Worm (Caenorhabditis elegans) whole organism, L1 larva: Measurements from ENCODE around the gene ZK632.14.

ENCODE experiments used
- C16A3.4 ChIP-seq: fragments of 150-350 bp; optimal IDR thresholded peaks from 2 replicates; lab custom pipeline; 2014; ENCODE audit warnings: missing biosample characterization, missing genetic modification characterization
- aha-1 ChIP-seq: fragments of 150-350 bp; optimal IDR thresholded peaks from 2 replicates; lab custom pipeline; 2014; ENCODE audit warnings: missing biosample characterization, missing genetic modification characterization
- alr-1 ChIP-seq: fragments of 200-800 bp; sonication (Bioruptor generic); optimal IDR thresholded peaks from 2 replicates; lab custom pipeline; 2018; ENCODE audit warnings: borderline replicate concordance, mild to moderate bottlenecking, missing genetic modification characterization, missing compliant biosample characterization
- aly-2 ChIP-seq: fragments of 150-350 bp; optimal IDR thresholded peaks from 2 replicates; lab custom pipeline; 2014; ENCODE audit warnings: missing biosample characterization, missing genetic modification characterization
- ama-1 ChIP-seq: fragments of 150-350 bp; optimal IDR thresholded peaks from 2 replicates; lab custom pipeline; 2014
- ceh-82 ChIP-seq, 3 experiments: fragments of 150-350 bp in 1 of 3; sonication (generic microtip) in 2 of 3; optimal IDR thresholded peaks; 2 replicates each; lab custom pipeline; 2014 to 2017; ENCODE audit warnings: missing biosample characterization in 3 of 3, missing genetic modification characterization in 3 of 3
- ces-1 ChIP-seq: fragments of 150-350 bp; optimal IDR thresholded peaks from 2 replicates; lab custom pipeline; 2014; ENCODE audit warnings: missing biosample characterization, missing genetic modification reagents, missing genetic modification characterization
- efl-1 ChIP-seq, 4 experiments: fragments of 150-350 bp; optimal IDR thresholded peaks in 3 of 4; peaks in 1 of 4; 1 replicate in 1 of 4; 2 replicates in 3 of 4; lab custom pipeline; 2014; ENCODE audit warnings: missing biosample characterization in 2 of 4, missing genetic modification characterization in 2 of 4, missing genetic modification reagents in 2 of 4
- egl-27 ChIP-seq, 2 experiments: fragments of 150-350 bp in 1 of 2; sonication (generic microtip); optimal IDR thresholded peaks; 3 replicates each; lab custom pipeline; 2017 to 2018; ENCODE audit warnings: missing biosample characterization in 2 of 2, missing genetic modification characterization in 2 of 2, missing genetic modification reagents in 2 of 2
- elt-2 ChIP-seq: sonication (generic microtip); optimal IDR thresholded peaks from 2 replicates; lab custom pipeline; 2016; ENCODE audit warnings: missing genetic modification characterization, mild to moderate bottlenecking, inconsistent platforms, missing compliant biosample characterization, missing genetic modification reagents
- elt-3 ChIP-seq, 6 experiments: fragments of 150-350 bp in 1 of 6; sonication (generic microtip); optimal IDR thresholded peaks; 2 replicates each; lab custom pipeline; 2017 to 2018; ENCODE audit warnings: missing biosample characterization in 6 of 6, missing genetic modification characterization in 6 of 6, inconsistent platforms in 1 of 6
- fkh-10 ChIP-seq: sonication (generic microtip); optimal IDR thresholded peaks from 2 replicates; lab custom pipeline; 2017; ENCODE audit warnings: missing biosample characterization, missing genetic modification reagents, missing genetic modification characterization
- fos-1 ChIP-seq: fragments of 150-350 bp; optimal IDR thresholded peaks from 2 replicates; lab custom pipeline; 2014; ENCODE audit warnings: missing biosample characterization, missing genetic modification characterization
- hlh-17 ChIP-seq: fragments of 200-800 bp; sonication (Bioruptor generic); optimal IDR thresholded peaks from 2 replicates; lab custom pipeline; 2018; ENCODE audit warnings: missing genetic modification characterization, mild to moderate bottlenecking, missing compliant biosample characterization, moderate library complexity, borderline replicate concordance
- isw-1 ChIP-seq: fragments of 200-800 bp; sonication (Bioruptor generic); IDR thresholded peaks from 2 replicates; pipeline ENCODE4 v1.3.6; 2022; ENCODE audit warnings: missing genetic modification characterization, missing compliant biosample characterization
- jun-1 ChIP-seq: fragments of 150-350 bp; optimal IDR thresholded peaks from 2 replicates; lab custom pipeline; 2014; ENCODE audit warnings: missing biosample characterization, missing genetic modification reagents, missing genetic modification characterization
- lin-14 ChIP-seq: fragments of 200-800 bp; sonication (Bioruptor generic); optimal IDR thresholded peaks from 2 replicates; lab custom pipeline; 2018; ENCODE audit warnings: mild to moderate bottlenecking, missing genetic modification characterization, moderate library complexity, missing compliant biosample characterization
- lin-35 ChIP-seq, 2 experiments: fragments of 150-350 bp; optimal IDR thresholded peaks; 2 replicates each; lab custom pipeline; 2014; ENCODE audit warnings: missing biosample characterization in 2 of 2, missing genetic modification characterization in 2 of 2, missing genetic modification reagents in 2 of 2
- lin-39 ChIP-seq: fragments of 150-350 bp; optimal IDR thresholded peaks from 2 replicates; lab custom pipeline; 2014; ENCODE audit warnings: missing biosample characterization, missing genetic modification reagents, missing genetic modification characterization
- lir-3 ChIP-seq: sonication (generic microtip); optimal IDR thresholded peaks from 2 replicates; lab custom pipeline; 2016; ENCODE audit warnings: mild to moderate bottlenecking, missing genetic modification characterization, moderate library complexity, missing compliant biosample characterization; ENCODE audit not compliant: poor library complexity
- mab-9 ChIP-seq: fragments of 200-800 bp; sonication (Bioruptor generic); IDR thresholded peaks from 2 replicates; pipeline ENCODE4 v1.3.6; 2022; ENCODE audit warnings: missing genetic modification reagents, missing genetic modification characterization, missing compliant biosample characterization
- mep-1 ChIP-seq: fragments of 150-350 bp; optimal IDR thresholded peaks from 2 replicates; lab custom pipeline; 2014; ENCODE audit warnings: missing biosample characterization, missing genetic modification characterization
- nhr-11 ChIP-seq: fragments of 150-350 bp; optimal IDR thresholded peaks from 2 replicates; lab custom pipeline; 2014; ENCODE audit warnings: missing biosample characterization, missing genetic modification characterization
- nhr-19 ChIP-seq: fragments of 200-800 bp; sonication (Bioruptor generic); conservative IDR thresholded peaks from 2 replicates; pipeline ENCODE4 v1.3.6; 2022; ENCODE audit warnings: missing genetic modification characterization, missing compliant biosample characterization
- nhr-76 ChIP-seq: sonication (generic microtip); optimal IDR thresholded peaks from 2 replicates; lab custom pipeline; 2017; ENCODE audit warnings: missing biosample characterization, missing genetic modification characterization
- nhr-85 ChIP-seq: sonication (generic microtip); peaks from one replicate; lab custom pipeline; 2016; ENCODE audit warnings: missing genetic modification characterization, inconsistent platforms, missing compliant biosample characterization
- pag-3 ChIP-seq: sonication (generic microtip); optimal IDR thresholded peaks from 2 replicates; lab custom pipeline; 2017; ENCODE audit warnings: missing genetic modification characterization, mild to moderate bottlenecking, missing compliant biosample characterization, antibody characterized with exemption, borderline replicate concordance; ENCODE audit not compliant: insufficient read depth
- pax-3 ChIP-seq: fragments of 200-800 bp; sonication (Bioruptor generic); optimal IDR thresholded peaks from 2 replicates; lab custom pipeline; 2018; ENCODE audit warnings: mild to moderate bottlenecking, missing genetic modification characterization, moderate library complexity, missing compliant biosample characterization
- snu-23 ChIP-seq: sonication (generic microtip); optimal IDR thresholded peaks from 2 replicates; lab custom pipeline; 2016; ENCODE audit warnings: missing genetic modification characterization, missing compliant biosample characterization
- sox-4 ChIP-seq: sonication (generic microtip); optimal IDR thresholded peaks from 2 replicates; lab custom pipeline; 2016; ENCODE audit warnings: missing genetic modification characterization, missing compliant biosample characterization
- tbx-2 ChIP-seq: sonication (generic microtip); optimal IDR thresholded peaks from 2 replicates; lab custom pipeline; 2016; ENCODE audit warnings: missing genetic modification characterization, missing compliant biosample characterization
- tlp-1 ChIP-seq: fragments of 150-350 bp; optimal IDR thresholded peaks from 2 replicates; lab custom pipeline; 2014; ENCODE audit warnings: missing biosample characterization, missing genetic modification characterization
- unc-130 ChIP-seq: fragments of 150-350 bp; optimal IDR thresholded peaks from 2 replicates; lab custom pipeline; 2017; ENCODE audit warnings: missing biosample characterization, missing genetic modification characterization, inconsistent platforms
- unc-30 ChIP-seq: sonication (generic microtip); optimal IDR thresholded peaks from 2 replicates; lab custom pipeline; 2017; ENCODE audit warnings: missing biosample characterization, missing genetic modification characterization
- vab-15 ChIP-seq: sonication (generic microtip); optimal IDR thresholded peaks from 2 replicates; lab custom pipeline; 2017; ENCODE audit warnings: missing genotype, mild to moderate bottlenecking, missing genetic modification characterization, missing compliant biosample characterization
- zag-1 ChIP-seq: fragments of 150-350 bp; optimal IDR thresholded peaks from 2 replicates; lab custom pipeline; 2014; ENCODE audit warnings: missing biosample characterization, missing genetic modification characterization
- zip-4 ChIP-seq: fragments of 200-800 bp; sonication (Bioruptor generic); optimal IDR thresholded peaks from 2 replicates; lab custom pipeline; 2018; ENCODE audit warnings: mild to moderate bottlenecking, missing genetic modification characterization, moderate library complexity, missing compliant biosample characterization
- ztf-4 ChIP-seq: fragments of 150-350 bp; optimal IDR thresholded peaks from 2 replicates; lab custom pipeline; 2014; ENCODE audit warnings: missing biosample characterization, missing genetic modification characterization

Gene ZK632.14

ce11 chrIII:9830502-9830901, 17.3 kb downstream of the ZK632.14 start, which contains the start of gene ZK632.12:
ZK632.12 (plus strand) TSS chrIII:9830802.
- no peak for TF ChIP-seq mep-1 (tag; lab: Kevin White, UChicago)
- no peak for TF ChIP-seq tbx-2 (tag; lab: Kevin White, UChicago)
- TF ChIP-seq ces-1 = no peak
- TF ChIP-seq lin-39 (tag; lab: Kevin White, UChicago) = no peak
- no peak for TF ChIP-seq nhr-76 (tag; lab: Kevin White, UChicago)
- no peak for TF ChIP-seq snu-23 (GFP tag; lab: Kevin White, UChicago)
- TF ChIP-seq ceh-82 (tag; optimal IDR thresholded peaks at IDR 0.05; lab: Kevin White, UChicago) = no peak
- TF ChIP-seq egl-27 (tag; optimal IDR thresholded peaks at IDR 0.05; lab: Kevin White, UChicago) = no peak
- no peak for TF ChIP-seq nhr-85 (tag; lab: Kevin White, UChicago)
- TF ChIP-seq aly-2 (tag; lab: Kevin White, UChicago) = no peak
- TF ChIP-seq nhr-11 (tag; lab: Kevin White, UChicago) = no peak
- no peak for TF ChIP-seq unc-30 (tag; lab: Kevin White, UChicago)
- TF ChIP-seq pax-3 (tag; lab: Kevin White, UChicago) = no peak
- no peak for TF ChIP-seq elt-2 (tag; lab: Kevin White, UChicago)
- TF ChIP-seq vab-15 (tag; lab: Kevin White, UChicago) = no peak
- TF ChIP-seq nhr-19 (GFP tag; lab: Robert Waterston, UW) = no peak
- no peak for TF ChIP-seq fos-1 (tag; lab: Kevin White, UChicago)
- no peak for TF ChIP-seq tlp-1 (tag; lab: Kevin White, UChicago)

- TF ChIP-seq pag-3 (tag; lab: Kevin White, UChicago) (no peak), elt-3 (tag; optimal IDR thresholded peaks at IDR 0.05; lab: Kevin White, UChicago) (no peak), fos-1 (tag; lab: Kevin White, UChicago) (no peak), lin-14 (GFP tag; lab: Kevin White, UChicago) (no peak), ama-1 (lab: Kevin White, UChicago) (no peak), unc-130 (no peak), zip-4 (GFP tag; lab: Kevin White, UChicago) (no peak), ztf-4 (tag; lab: Kevin White, UChicago) (no peak), fkh-10 (GFP tag; lab: Kevin White, UChicago) (no peak), jun-1 (tag; lab: Kevin White, UChicago) (no peak), lin-35 (GFP tag; optimal IDR thresholded peaks at IDR 0.05; lab: Kevin White, UChicago) (no peak), mab-9 (no peak), zag-1 (tag; lab: Kevin White, UChicago) (no peak), C16A3.4 (tag; lab: Kevin White, UChicago) (no peak)
Observed at ce11 chrIII:9832569-9832968, 19.3 kb downstream of the ZK632.14 start.

- TF ChIP-seq hlh-17 (GFP tag; lab: Kevin White, UChicago) (no peak), sox-4 (no peak), nhr-11 (tag; lab: Kevin White, UChicago) (no peak), alr-1 (tag; lab: Kevin White, UChicago) (no peak), lin-39 (tag; lab: Kevin White, UChicago) (no peak), lir-3 (tag; lab: Kevin White, UChicago) (no peak), aha-1 (tag; lab: Kevin White, UChicago) (no peak)
Observed at ce11 chrIII:9834888-9835287, 21.6 kb downstream of the ZK632.14 start, which contains the start of gene K11H3.8. K11H3.8 (plus strand) TSS chrIII:9835188.

DNA sequence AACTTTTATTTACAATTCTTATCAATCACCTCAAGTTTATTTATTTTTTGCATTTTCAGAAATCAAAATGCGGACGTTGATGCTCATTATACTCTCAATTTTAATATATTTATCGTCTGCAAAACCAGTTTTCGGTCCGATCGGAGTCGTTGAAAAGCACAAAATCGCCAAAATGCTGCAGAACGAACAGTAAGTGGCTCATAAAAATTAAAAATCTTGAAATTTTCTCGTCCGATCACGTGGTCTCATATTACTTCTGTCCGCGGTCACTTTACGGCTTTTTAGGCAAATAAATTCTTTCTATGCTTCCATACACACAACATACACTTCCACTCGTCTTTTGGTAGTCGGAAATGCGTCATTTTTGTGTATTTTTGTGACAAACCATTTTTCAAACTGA, 30.5 kb downstream of the ZK632.14 start, which contains the start of gene K11H3.5:
TSS of gene K11H3.5 (plus strand) at position 54 of the 400 bp plus-strand sequence.
- TF ChIP-seq efl-1 (optimal IDR thresholded peaks at IDR 0.05; lab: Kevin White, UChicago) = no peak
- peak in 1 of 2 experiments; percentile 64 for TF ChIP-seq efl-1 (GFP tag; optimal IDR thresholded peaks at IDR 0.05 in 1 of 2; lab: Kevin White, UChicago)
- TF ChIP-seq isw-1 (GFP tag; lab: Robert Waterston, UW) = no peak
- TF ChIP-seq, all 84 proteins: peak for 1
